Worm (Caenorhabditis elegans): ENCODE results near the gene twk-40.
"Not testable (repeated sequence)": the region's sequence is repeated elsewhere in the genome, so short reads cannot be mapped to it uniquely, and the experiment has no call there.

Gene twk-40

DNA sequence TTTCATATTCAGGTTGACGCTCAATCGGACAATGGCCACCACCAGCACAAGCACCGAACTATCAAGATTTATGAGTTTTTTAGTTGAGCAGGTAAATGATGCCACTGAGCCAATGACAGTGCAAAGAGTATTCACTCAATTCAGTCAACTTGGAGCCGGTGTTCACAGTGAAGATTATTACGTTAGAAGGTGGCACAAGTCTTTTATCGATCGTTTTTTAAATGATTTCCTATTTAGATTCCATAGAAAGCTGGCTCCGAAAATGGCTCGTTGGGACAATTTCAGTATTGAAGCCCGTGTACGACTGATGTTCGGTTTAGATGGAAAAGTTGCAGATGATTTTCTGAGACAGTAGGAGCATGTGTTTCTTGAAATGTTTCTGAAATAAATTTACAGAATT is 9.3 kb upstream of the twk-40 start, which contains the start of gene T28A8.5:
Gene T28A8.5, plus strand, starts transcription at position 32 of the 400 bp plus-strand sequence.
- TF ChIP-seq nhr-12 (tag; optimal IDR thresholded peaks at IDR 0.05), result no peak
- TF ChIP-seq ztf-11 (tag; optimal IDR thresholded peaks at IDR 0.05), result no peak
- TF ChIP-seq cnd-1 (tag; optimal IDR thresholded peaks at IDR 0.05), result no peak

DNA sequence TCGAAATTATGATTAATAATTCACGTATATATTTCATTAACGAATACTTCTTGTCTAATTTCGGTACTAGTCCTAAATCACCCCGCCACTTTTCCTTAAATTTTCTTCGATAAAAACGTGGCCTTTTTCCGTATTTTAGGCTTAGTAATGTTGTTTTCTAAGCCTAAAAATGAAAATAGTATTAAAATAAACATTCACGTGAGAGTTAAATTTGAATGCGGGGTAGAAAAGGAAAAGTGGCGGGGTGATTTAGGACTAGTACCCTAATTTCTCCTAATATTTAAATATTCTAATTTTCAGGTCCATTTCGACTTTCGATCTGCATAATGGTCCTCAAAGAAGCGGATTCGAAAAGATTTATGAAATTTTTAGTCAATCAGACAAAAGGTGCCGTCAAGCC is 6.6 kb upstream of the twk-40 start, which contains the start of gene T28A8.6:
Gene T28A8.6, plus strand, starts transcription at position 301 of the 400 bp plus-strand sequence.
- TF ChIP-seq ces-1 (GFP tag; optimal IDR thresholded peaks at IDR 0.05); pha-4 (tag; optimal IDR thresholded peaks at IDR 0.05); flh-1 (GFP tag; optimal IDR thresholded peaks at IDR 0.05): not testable (repeated sequence)

DNA sequence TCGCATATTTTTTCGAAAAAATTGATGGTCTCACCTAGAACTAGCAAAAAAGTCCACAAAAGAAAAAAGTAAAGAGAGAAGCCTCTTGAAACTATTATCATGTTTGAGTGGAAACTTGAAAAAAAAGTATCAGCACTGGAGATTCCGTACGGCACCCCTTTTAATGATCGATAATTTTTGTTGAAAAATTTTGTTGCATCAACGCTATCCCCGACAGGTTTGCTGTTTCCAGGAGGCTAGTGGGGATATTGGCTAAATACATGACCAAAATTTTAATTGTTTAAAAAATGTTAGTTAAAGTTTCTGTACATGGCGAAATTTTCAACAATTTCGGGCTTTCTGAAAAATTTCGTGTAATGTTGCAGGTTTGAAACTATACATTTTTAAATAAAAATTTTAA is 3.3 kb upstream of the twk-40 start, which contains the start of gene T28A8.2:
Gene T28A8.2, minus strand, starts transcription at position 101 of the 400 bp plus-strand sequence.
- TF ChIP-seq bed-3 (GFP tag; optimal IDR thresholded peaks at IDR 0.05), result no peak
- no peak for TF ChIP-seq hlh-1 (tag; optimal IDR thresholded peaks at IDR 0.05)
- TF ChIP-seq lsy-2 (tag; optimal IDR thresholded peaks at IDR 0.05), result no peak
- no peak for TF ChIP-seq nhr-12 (tag; optimal IDR thresholded peaks at IDR 0.05)

DNA sequence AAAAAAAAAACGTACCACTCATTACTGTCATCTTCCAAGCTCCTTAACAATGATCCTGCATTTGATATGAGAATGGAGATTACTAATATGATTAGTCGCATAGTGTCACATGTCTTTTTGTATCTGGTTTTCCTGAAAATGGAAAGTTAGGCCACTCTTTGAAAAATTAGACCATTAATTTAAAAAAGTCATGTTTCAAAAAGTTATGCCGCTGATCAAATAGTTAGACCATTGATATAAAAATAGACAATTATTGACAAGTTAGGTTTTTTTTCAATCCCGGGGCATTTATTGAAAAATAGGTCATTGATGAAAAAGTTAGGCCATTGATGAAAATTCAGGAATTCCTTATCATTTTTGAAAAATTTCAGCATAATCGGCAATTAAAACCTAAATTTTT is 8.3 kb downstream of the twk-40 start, which contains the start of gene acc-4:
Gene acc-4, minus strand, starts transcription at position 101 of the 400 bp plus-strand sequence.
- no peak for TF ChIP-seq nhr-28 (tag; optimal IDR thresholded peaks at IDR 0.05)
- TF ChIP-seq flh-1 (GFP tag; optimal IDR thresholded peaks at IDR 0.05), result no peak
- TF ChIP-seq lsy-2 (tag; optimal IDR thresholded peaks at IDR 0.05), result no peak
- no peak for TF ChIP-seq elt-1 (tag; optimal IDR thresholded peaks at IDR 0.05; ENCODE audit: borderline replicate concordance, insufficient read depth)
- no peak for TF ChIP-seq blmp-1 (tag; optimal IDR thresholded peaks at IDR 0.05)
- TF ChIP-seq unc-62 (GFP tag; optimal IDR thresholded peaks at IDR 0.05), result no peak
- TF ChIP-seq mep-1 (tag; optimal IDR thresholded peaks at IDR 0.05), result no peak
- no peak for TF ChIP-seq elt-3 (tag; optimal IDR thresholded peaks at IDR 0.05)
- TF ChIP-seq M03D4.4 (tag; optimal IDR thresholded peaks at IDR 0.05), result no peak
- TF ChIP-seq ham-2 (GFP tag; optimal IDR thresholded peaks at IDR 0.05), result no peak

DNA sequence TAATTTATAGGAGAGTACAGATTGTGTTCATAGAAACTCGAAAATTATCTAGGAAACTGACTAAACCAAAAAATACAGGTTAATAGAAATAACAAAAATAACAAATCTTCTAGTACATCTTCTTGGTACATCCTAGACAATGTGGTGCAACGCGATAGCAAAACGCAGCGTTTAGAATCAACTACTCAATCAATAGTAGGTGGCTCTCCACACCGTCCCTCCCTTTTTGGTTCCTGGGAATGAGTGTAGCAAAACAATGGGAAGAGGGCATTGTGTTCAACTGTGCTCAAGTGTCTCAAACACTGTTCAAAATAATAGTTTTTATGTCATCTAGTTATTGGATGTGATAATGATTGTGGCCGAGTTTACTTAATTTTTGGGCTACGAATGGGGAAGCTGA is 15.6 kb downstream of the twk-40 start, which contains the start of gene T27E9.6:
Gene T27E9.6, minus strand, starts transcription at position 101 of the 400 bp plus-strand sequence.
- TF ChIP-seq flh-1 (GFP tag; optimal IDR thresholded peaks at IDR 0.05) (no peak), sptf-1 (tag; optimal IDR thresholded peaks at IDR 0.05) (no peak), unc-62 (GFP tag; optimal IDR thresholded peaks at IDR 0.05) (no peak), blmp-1 (tag; optimal IDR thresholded peaks at IDR 0.05) (no peak), nhr-237 (tag; optimal IDR thresholded peaks at IDR 0.05) (no peak), cnd-1 (tag; optimal IDR thresholded peaks at IDR 0.05) (no peak), lin-32 (GFP tag; optimal IDR thresholded peaks at IDR 0.05) (no peak), sem-2 (GFP tag; optimal IDR thresholded peaks at IDR 0.05) (no peak), unc-39 (tag; optimal IDR thresholded peaks at IDR 0.05) (no peak)

DNA sequence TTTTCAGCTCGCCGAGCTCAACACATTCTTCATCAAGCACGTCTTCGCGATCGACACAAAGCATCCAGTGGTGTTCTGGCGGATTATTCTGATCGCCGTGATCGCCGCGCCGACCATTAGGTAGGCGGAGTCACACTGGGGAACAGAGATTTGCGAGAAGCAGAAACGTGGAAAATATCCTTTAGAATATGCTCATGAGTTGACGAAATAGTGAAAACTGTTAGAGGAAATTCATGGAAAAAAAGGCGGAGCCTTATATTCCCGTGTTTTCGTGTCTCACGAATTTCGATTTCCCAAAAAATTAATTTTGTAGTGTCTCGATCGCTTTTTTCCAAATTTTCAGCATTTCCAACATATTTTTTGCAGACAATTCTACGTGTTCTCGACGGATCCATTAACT is 17.8 kb downstream of the twk-40 start:
- TF ChIP-seq cnd-1 (tag; optimal IDR thresholded peaks at IDR 0.05) (peak; percentile 54), unc-120 (tag; optimal IDR thresholded peaks at IDR 0.05; ENCODE audit: poor library complexity, severe bottlenecking) (no peak), ceh-43 (GFP tag; optimal IDR thresholded peaks at IDR 0.05) (no peak), nhr-12 (tag; optimal IDR thresholded peaks at IDR 0.05) (no peak), nhr-76 (tag; optimal IDR thresholded peaks at IDR 0.05) (no peak)

DNA sequence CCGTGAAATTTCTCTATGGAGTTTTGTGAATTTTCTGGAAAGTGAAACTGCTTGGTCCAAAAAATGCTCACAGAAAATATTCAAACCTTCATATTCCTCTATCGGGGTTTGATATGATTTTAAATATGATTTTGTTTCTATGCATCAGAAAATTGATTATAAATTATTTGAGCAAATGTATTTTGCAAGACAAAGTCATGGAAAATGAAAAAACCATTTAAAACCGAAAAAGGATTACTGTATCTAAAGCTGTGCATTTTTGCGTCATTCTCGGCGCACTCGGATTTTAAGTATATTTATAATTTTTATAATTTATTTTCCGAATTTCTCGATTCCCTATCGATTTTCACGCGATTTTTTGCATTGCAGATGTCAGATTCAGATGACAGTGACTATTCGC is 20.8 kb downstream of the twk-40 start, which contains the start of gene pssy-2:
Gene pssy-2, plus strand, starts transcription at position 301 of the 400 bp plus-strand sequence.
- TF ChIP-seq lin-13 (tag; optimal IDR thresholded peaks at IDR 0.05) (no peak), ham-2 (GFP tag; optimal IDR thresholded peaks at IDR 0.05) (no peak), ceh-83 (GFP tag; optimal IDR thresholded peaks at IDR 0.05) (no peak), unc-62 (GFP tag; optimal IDR thresholded peaks at IDR 0.05) (no peak), drap-1 (GFP tag; optimal IDR thresholded peaks at IDR 0.05) (no peak), blmp-1 (tag; optimal IDR thresholded peaks at IDR 0.05) (no peak), cnd-1 (tag; optimal IDR thresholded peaks at IDR 0.05) (no peak), nhr-76 (tag; optimal IDR thresholded peaks at IDR 0.05) (no peak), hlh-1 (tag; optimal IDR thresholded peaks at IDR 0.05) (no peak), unc-39 (tag; optimal IDR thresholded peaks at IDR 0.05) (no peak), zip-8 (tag; optimal IDR thresholded peaks at IDR 0.05) (no peak), nhr-12 (tag; optimal IDR thresholded peaks at IDR 0.05) (no peak), tbx-8 (GFP tag; optimal IDR thresholded peaks at IDR 0.05) (no peak), mep-1 (tag; optimal IDR thresholded peaks at IDR 0.05) (no peak), lsy-2 (tag; optimal IDR thresholded peaks at IDR 0.05) (no peak), mls-2 (tag; optimal IDR thresholded peaks at IDR 0.05) (no peak)

Data from whole organism, mixed stage, embryonic.